Worm (Caenorhabditis elegans) whole organism, L2 larva: ENCODE measurements around the gene coa-4.

ENCODE experiments used
- C34F6.9 ChIP-seq: fragments of 150-350 bp; optimal IDR thresholded peaks from 2 replicates; lab custom pipeline; 2014; ENCODE audit warnings: missing biosample characterization, missing genetic modification characterization
- F13H6.1 ChIP-seq: sonication (generic microtip); optimal IDR thresholded peaks from 2 replicates; lab custom pipeline; 2016; ENCODE audit warnings: missing genetic modification characterization, missing compliant biosample characterization
- R02D3.7 ChIP-seq: fragments of 150-350 bp; optimal IDR thresholded peaks from 2 replicates; lab custom pipeline; 2014; ENCODE audit warnings: missing biosample characterization, missing genetic modification characterization
- ZK546.5 ChIP-seq: sonication (generic microtip); optimal IDR thresholded peaks from 2 replicates; lab custom pipeline; 2017; ENCODE audit warnings: missing biosample characterization, missing genetic modification characterization
- ama-1 ChIP-seq: fragments of 150-350 bp; optimal IDR thresholded peaks from 2 replicates; lab custom pipeline; 2018; ENCODE audit warnings: inconsistent platforms
- ceh-16 ChIP-seq: fragments of 150-350 bp; optimal IDR thresholded peaks from 2 replicates; lab custom pipeline; 2014; ENCODE audit warnings: missing biosample characterization, missing genetic modification characterization
- ceh-82 ChIP-seq: fragments of 150-350 bp; optimal IDR thresholded peaks from 2 replicates; lab custom pipeline; 2014; ENCODE audit warnings: missing biosample characterization, missing genetic modification characterization
- crh-2 ChIP-seq: sonication (generic microtip); optimal IDR thresholded peaks from 2 replicates; lab custom pipeline; 2017; ENCODE audit warnings: missing biosample characterization, missing genetic modification characterization
- egl-27 ChIP-seq: sonication (generic microtip); optimal IDR thresholded peaks from 3 replicates; lab custom pipeline; 2017; ENCODE audit warnings: missing biosample characterization, missing genetic modification reagents, missing genetic modification characterization
- fos-1 ChIP-seq: fragments of 150-350 bp; optimal IDR thresholded peaks from 2 replicates; lab custom pipeline; 2014; ENCODE audit warnings: missing biosample characterization, missing genetic modification characterization
- gmeb-1 ChIP-seq: fragments of 150-350 bp; optimal IDR thresholded peaks from 2 replicates; lab custom pipeline; 2014; ENCODE audit warnings: missing biosample characterization, missing genetic modification characterization
- lin-13 ChIP-seq: fragments of 150-350 bp; optimal IDR thresholded peaks from 2 replicates; lab custom pipeline; 2014; ENCODE audit warnings: missing biosample characterization, missing genetic modification reagents, missing genetic modification characterization
- lin-39 ChIP-seq: fragments of 150-350 bp; optimal IDR thresholded peaks from 2 replicates; lab custom pipeline; 2014; ENCODE audit warnings: missing biosample characterization, missing genetic modification reagents, missing genetic modification characterization
- lsy-2 ChIP-seq, 2 experiments: fragments of 150-350 bp in 1 of 2; sonication (generic microtip) in 1 of 2; optimal IDR thresholded peaks; 2 replicates each; lab custom pipeline; 2014 to 2017; ENCODE audit warnings: missing biosample characterization in 2 of 2, missing genetic modification characterization in 2 of 2
- mdl-1 ChIP-seq, 2 experiments: fragments of 150-350 bp in 1 of 2; sonication (generic microtip) in 1 of 2; optimal IDR thresholded peaks; 2 replicates each; lab custom pipeline; 2017; ENCODE audit warnings: missing biosample characterization in 2 of 2, missing genetic modification characterization in 2 of 2
- nhr-10 ChIP-seq: sonication (generic microtip); optimal IDR thresholded peaks from 2 replicates; lab custom pipeline; 2017; ENCODE audit warnings: missing biosample characterization, missing genetic modification characterization
- nhr-129 ChIP-seq: fragments of 150-350 bp; optimal IDR thresholded peaks from 2 replicates; lab custom pipeline; 2014; ENCODE audit warnings: missing biosample characterization, missing genetic modification characterization
- nhr-237 ChIP-seq: fragments of 150-350 bp; optimal IDR thresholded peaks from 2 replicates; lab custom pipeline; 2014; ENCODE audit warnings: missing biosample characterization, missing genetic modification characterization
- peb-1 ChIP-seq: fragments of 150-350 bp; optimal IDR thresholded peaks from 2 replicates; lab custom pipeline; 2014; ENCODE audit warnings: missing biosample characterization, missing genetic modification characterization
- sem-4 ChIP-seq: fragments of 150-350 bp; optimal IDR thresholded peaks from 2 replicates; lab custom pipeline; 2014; ENCODE audit warnings: missing biosample characterization, missing genetic modification reagents, missing genetic modification characterization
- sma-9 ChIP-seq, 2 experiments: fragments of 150-350 bp in 1 of 2; sonication (generic microtip) in 1 of 2; optimal IDR thresholded peaks; 2 replicates each; lab custom pipeline; 2014 to 2016; ENCODE audit warnings: missing genetic modification characterization in 2 of 2, mild to moderate bottlenecking in 1 of 2, missing biosample characterization in 1 of 2, missing compliant biosample characterization in 1 of 2, missing genetic modification reagents in 1 of 2, moderate library complexity in 1 of 2
- snpc-4 ChIP-seq: fragments of 150-350 bp; optimal IDR thresholded peaks from 2 replicates; lab custom pipeline; 2014; ENCODE audit warnings: missing biosample characterization, missing genetic modification characterization
- unc-39 ChIP-seq: fragments of 150-350 bp; optimal IDR thresholded peaks from 2 replicates; lab custom pipeline; 2014; ENCODE audit warnings: missing biosample characterization, missing genetic modification characterization
- unc-55 ChIP-seq: fragments of 150-350 bp; sonication (generic microtip); optimal IDR thresholded peaks from 3 replicates; lab custom pipeline; 2014; ENCODE audit warnings: missing biosample characterization, missing genetic modification reagents, missing genetic modification characterization
- unc-62 ChIP-seq: fragments of 150-350 bp; optimal IDR thresholded peaks from 2 replicates; lab custom pipeline; 2014; ENCODE audit warnings: missing biosample characterization, missing genetic modification reagents, missing genetic modification characterization
- ztf-1 ChIP-seq: fragments of 200-800 bp; sonication (Bioruptor generic); conservative IDR thresholded peaks from 2 replicates; pipeline ENCODE4 v1.3.6; 2022; ENCODE audit warnings: missing genetic modification characterization, missing compliant biosample characterization
- ztf-11 ChIP-seq: sonication (generic microtip); optimal IDR thresholded peaks from 2 replicates; lab custom pipeline; 2017; ENCODE audit warnings: missing biosample characterization, missing genetic modification characterization

The coa-4 gene

DNA sequence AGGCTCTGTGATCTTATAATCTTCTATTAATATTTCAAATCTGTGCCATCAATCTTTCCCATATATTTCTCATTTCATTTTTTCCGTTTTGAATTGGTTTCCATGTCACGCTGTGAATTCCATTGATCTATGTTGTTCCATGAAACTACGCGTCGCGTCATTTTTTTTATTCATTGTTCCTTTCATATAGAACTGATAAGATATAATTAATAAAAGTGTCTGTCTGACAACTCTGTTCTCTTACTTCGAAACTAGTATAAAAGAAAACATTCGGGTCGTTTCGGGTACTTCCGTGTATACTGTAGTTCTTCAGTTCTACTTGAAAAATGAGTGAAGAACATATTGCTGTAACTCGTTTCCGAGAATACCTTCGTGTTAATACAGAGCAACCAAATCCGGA is 39.1 kb upstream of the coa-4 start, which contains the start of gene C10C5.3:
TSS of gene C10C5.3 (plus strand) at position 301 of the 400 bp plus-strand sequence.
- TF ChIP-seq sem-4 (tag; lab: Kevin White, UChicago) (no peak), mdl-1 (tag; optimal IDR thresholded peaks at IDR 0.05; lab: Kevin White, UChicago) (no peak), unc-39 (tag; lab: Kevin White, UChicago) (no peak), F13H6.1 (no peak), ztf-1 (GFP tag; lab: Robert Waterston, UW) (no peak)

DNA sequence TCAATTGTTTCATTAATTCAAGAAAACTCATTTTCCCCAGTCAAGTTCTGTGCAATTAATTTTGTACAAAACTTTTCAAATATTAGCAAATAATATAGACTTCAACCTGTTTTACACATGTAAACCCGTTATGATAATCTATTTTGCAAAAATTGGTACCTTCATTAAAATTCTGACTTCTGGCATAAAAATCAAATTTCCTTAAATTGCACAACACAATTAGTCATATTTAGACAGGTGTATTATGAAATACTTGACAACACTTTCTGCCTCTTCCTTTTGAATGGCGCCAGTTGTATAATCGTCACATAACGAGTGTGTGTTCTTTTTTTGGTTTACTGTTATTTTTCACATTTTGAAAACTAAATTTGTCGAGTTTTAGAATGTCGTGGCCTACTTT is 35.7 kb upstream of the coa-4 start, which contains the start of gene fbxc-58:
TSS of gene fbxc-58 (plus strand) at position 383 of the 400 bp plus-strand sequence.
- no peak for TF ChIP-seq unc-39 (tag; lab: Kevin White, UChicago)
- TF ChIP-seq fos-1 (tag; lab: Kevin White, UChicago): peak; percentile 72

DNA sequence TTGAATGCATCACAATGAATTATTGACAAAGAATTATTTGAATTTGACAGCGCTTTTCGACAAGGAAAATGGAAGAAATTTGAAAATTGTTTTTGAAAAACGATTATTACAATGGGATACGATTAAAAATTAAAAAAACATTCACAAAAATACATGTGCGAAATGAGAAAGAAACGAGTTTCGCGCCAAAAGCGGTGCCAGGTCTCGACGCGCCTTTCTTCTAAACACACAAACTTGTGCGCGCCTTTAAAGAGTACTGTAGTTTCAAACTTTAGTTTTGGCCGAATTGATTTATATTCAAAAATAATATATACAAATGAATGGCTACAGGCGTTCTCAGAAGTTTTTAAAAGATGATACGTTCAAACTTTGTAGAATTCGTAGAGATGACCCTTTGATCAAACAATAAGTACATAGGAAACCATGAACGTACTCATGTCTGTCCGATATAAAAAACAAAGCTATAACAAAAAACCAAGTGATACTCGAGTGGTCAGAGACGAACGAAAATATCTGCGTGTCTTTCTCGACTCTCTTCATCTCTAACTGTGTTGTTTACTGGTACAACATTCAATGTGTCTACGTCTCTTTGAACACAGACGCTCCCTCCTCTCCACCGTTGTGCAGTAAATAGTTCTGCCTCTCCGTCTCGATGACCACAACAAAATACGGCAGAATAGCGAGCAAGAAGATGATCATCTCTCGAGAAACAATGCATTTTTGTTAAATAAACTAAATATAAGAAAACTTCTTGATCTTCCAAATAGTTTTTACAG is 32.6 kb upstream of the coa-4 start:
- TF ChIP-seq F13H6.1: peak; percentile 17
- peak; percentile 15 for TF ChIP-seq unc-55 (GFP tag; lab: Kevin White, UChicago)
- peak; percentile 60 for TF ChIP-seq nhr-129
- TF ChIP-seq lin-39: no peak
- no peak for TF ChIP-seq unc-39 (tag; lab: Kevin White, UChicago)
- peak; percentile 43 for TF ChIP-seq sma-9 (GFP tag; optimal IDR thresholded peaks at IDR 0.05; lab: Kevin White, UChicago)
- no peak for TF ChIP-seq sma-9 (tag; optimal IDR thresholded peaks at IDR 0.05; lab: Kevin White, UChicago)
- TF ChIP-seq egl-27 (tag; lab: Kevin White, UChicago): peak; percentile 12
- TF ChIP-seq C34F6.9 (tag; lab: Kevin White, UChicago): peak; percentile 1

ce11 chrIV:9366411-9366810 is 31.0 kb upstream of the coa-4 start, which contains the start of gene pezo-1:
pezo-1 (minus strand) TSS chrIV:9366511.
- no peak for TF ChIP-seq lin-13 (GFP tag; lab: Kevin White, UChicago)
- peak in 1 of 2 experiments; percentile 34 for TF ChIP-seq lsy-2 (tag; optimal IDR thresholded peaks at IDR 0.05; lab: Kevin White, UChicago)

- no peak for TF ChIP-seq ama-1 (lab: Kevin White, UChicago)
- TF ChIP-seq F13H6.1: no peak
- no peak for TF ChIP-seq ceh-16 (tag; lab: Kevin White, UChicago)
- TF ChIP-seq unc-55 (GFP tag; lab: Kevin White, UChicago): no peak
- no peak for TF ChIP-seq unc-62 (GFP tag; lab: Kevin White, UChicago)
- TF ChIP-seq lin-13 (GFP tag; lab: Kevin White, UChicago): no peak
- no peak for TF ChIP-seq ZK546.5 (tag; lab: Kevin White, UChicago)
- no peak for TF ChIP-seq ztf-11 (tag; lab: Kevin White, UChicago)
- no peak for TF ChIP-seq ceh-82 (tag; lab: Kevin White, UChicago)
- no peak for TF ChIP-seq crh-2 (tag; lab: Kevin White, UChicago)
- TF ChIP-seq gmeb-1 (tag; lab: Kevin White, UChicago): no peak
- TF ChIP-seq R02D3.7 (tag; lab: Kevin White, UChicago): no peak
- no peak for TF ChIP-seq lsy-2 (tag; optimal IDR thresholded peaks at IDR 0.05; lab: Kevin White, UChicago)
Observed at ce11 chrIV:9353728-9354127, 18.3 kb upstream of the coa-4 start.

DNA sequence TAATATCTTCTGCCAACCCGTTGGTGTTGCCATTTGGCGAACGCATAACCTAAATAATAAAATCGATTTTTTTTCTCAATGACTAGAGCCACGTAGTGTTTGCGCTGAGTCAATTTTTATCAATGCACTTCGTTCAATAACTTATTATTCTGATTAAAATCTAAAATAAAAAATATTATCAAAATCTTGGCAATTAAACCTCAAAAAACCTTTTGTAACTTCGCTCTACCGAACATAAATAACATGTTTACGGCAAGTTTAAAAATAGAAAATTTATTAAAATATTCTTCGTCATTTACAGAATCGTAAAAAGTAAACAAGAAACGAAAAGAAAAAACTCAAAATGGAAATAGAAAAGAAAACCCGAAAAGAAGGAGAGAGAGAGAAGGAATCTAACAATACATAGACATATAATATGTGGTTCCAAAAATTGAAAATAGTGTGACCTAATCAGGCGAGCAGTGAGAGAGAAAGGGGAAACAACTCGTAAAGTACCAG is 7.7 kb upstream of the coa-4 start, which contains the start of gene pigc-1:
TSS of gene pigc-1 (minus strand) at position 51 of the 498 bp plus-strand sequence.
- TF ChIP-seq lin-13 (GFP tag; lab: Kevin White, UChicago) (no peak), fos-1 (tag; lab: Kevin White, UChicago) (peak; percentile 20), C34F6.9 (tag; lab: Kevin White, UChicago) (peak; percentile 44)

ce11 chrIV:9341591-9341990 is 6.2 kb upstream of the coa-4 start, which contains the start of gene vps-26:
vps-26 (minus strand) TSS chrIV:9341790.
- TF ChIP-seq F13H6.1: no peak
- TF ChIP-seq C34F6.9 (tag; lab: Kevin White, UChicago): peak; percentile 48
- TF ChIP-seq nhr-129: peak; percentile 40
- no peak for TF ChIP-seq peb-1 (tag; lab: Kevin White, UChicago)
- no peak for TF ChIP-seq snpc-4 (tag; lab: Kevin White, UChicago)
- peak in 1 of 2 experiments; percentile 49 for TF ChIP-seq lsy-2 (tag; optimal IDR thresholded peaks at IDR 0.05; lab: Kevin White, UChicago)
- TF ChIP-seq fos-1 (tag; lab: Kevin White, UChicago): peak; percentile 47
- TF ChIP-seq unc-62 (GFP tag; lab: Kevin White, UChicago): no peak
- peak; percentile 26 for TF ChIP-seq unc-55 (GFP tag; lab: Kevin White, UChicago)
- no peak for TF ChIP-seq nhr-10
- no peak for TF ChIP-seq nhr-237
- TF ChIP-seq, all 48 proteins: peak for 5
